Fruit fly (Drosophila melanogaster): ENCODE results near the gene CG33120.

CG33120 gene

DNA sequence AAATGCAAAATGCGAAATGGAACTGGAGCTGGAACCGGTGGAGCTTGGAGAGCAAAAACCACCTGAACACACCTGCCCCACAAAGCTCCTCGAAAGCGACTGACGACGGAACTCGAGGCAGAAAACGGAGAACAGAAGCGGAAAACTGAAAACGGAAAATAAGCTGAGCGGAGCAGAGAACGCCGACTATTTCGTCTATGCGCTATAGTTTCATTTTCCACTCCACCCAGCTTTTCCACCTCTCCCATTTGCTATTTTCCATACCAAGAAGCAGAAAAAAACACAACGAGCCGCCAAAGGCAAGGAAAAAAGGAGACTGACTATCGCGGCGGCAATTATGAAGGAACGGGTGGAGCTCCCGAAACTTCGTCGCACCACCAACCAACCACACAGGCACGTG, 51.6 kb downstream of the CG33120 start, which contains the start of gene ham:
ham (minus strand) TSS at position 101 of the 400 bp plus-strand sequence.
- TF ChIP-seq Pif1B (GFP tag; optimal IDR thresholded peaks at IDR 0.05) (no peak), CG4496 (GFP tag; IDR thresholded peaks at IDR 0.05) (no peak), CG8159 (tag; optimal IDR thresholded peaks at IDR 0.05) (no peak), gl (tag; optimal IDR thresholded peaks at IDR 0.05) (no peak), D1 (tag; optimal IDR thresholded peaks at IDR 0.05) (no peak), fd96Ca (GFP tag; IDR thresholded peaks at IDR 0.05) (no peak), CG13204 (GFP tag; optimal IDR thresholded peaks at IDR 0.05) (no peak), EcR (GFP tag; optimal IDR thresholded peaks at IDR 0.05) (no peak), CG9948 (tag; optimal IDR thresholded peaks at IDR 0.05) (no peak), rn (GFP tag; IDR thresholded peaks at IDR 0.05) (no peak), CG10348 (GFP tag; IDR thresholded peaks at IDR 0.05) (no peak), Snoo (tag; optimal IDR thresholded peaks at IDR 0.05) (no peak), CG32121 (GFP tag; IDR thresholded peaks at IDR 0.05) (no peak), CG15710 (tag; optimal IDR thresholded peaks at IDR 0.05) (no peak), CG14655 (GFP tag; optimal IDR thresholded peaks at IDR 0.05) (no peak), CG17806 (tag; optimal IDR thresholded peaks at IDR 0.05) (no peak), CG12605 (GFP tag; IDR thresholded peaks at IDR 0.05) (no peak), Pif1A (GFP tag; optimal IDR thresholded peaks at IDR 0.05) (no peak), CG34367 (tag; optimal IDR thresholded peaks at IDR 0.05) (no peak)
